Worm (Caenorhabditis elegans): ENCODE measurements around the gene ets-9.

ce11 chrX:4314939-4315338 is 35.4 kb downstream of the ets-9 start:
- no peak for TF ChIP-seq him-1 (tag; optimal IDR thresholded peaks at IDR 0.05)
- TF ChIP-seq dao-5 (tag; optimal IDR thresholded peaks at IDR 0.05) = no peak

Data from whole organism, L4/young adult.